Fruit fly (Drosophila melanogaster) whole organism, adult: ENCODE results near the gene Brms1.

Experiments used
- CG11617 ChIP-seq: fragments of 200-800 bp; sonication (Bioruptor generic); optimal IDR thresholded peaks from 2 replicates; lab custom pipeline; 2017; ENCODE audit warnings: mild to moderate bottlenecking, missing biosample characterization, missing genetic modification reagents, missing genetic modification characterization
- CG12768 ChIP-seq: fragments of 200-800 bp; sonication (Bioruptor generic); optimal IDR thresholded peaks from 2 replicates; lab custom pipeline; 2017; ENCODE audit warnings: missing biosample characterization, missing genetic modification characterization, mild to moderate bottlenecking, moderate library complexity, missing genetic modification reagents
- CG14711 ChIP-seq: fragments of 200-800 bp; sonication (Bioruptor generic); optimal IDR thresholded peaks from 2 replicates; lab custom pipeline; 2018; ENCODE audit warnings: missing biosample characterization, mild to moderate bottlenecking, missing genetic modification characterization, moderate library complexity
- CG1620 ChIP-seq: fragments of 200-800 bp; sonication (Bioruptor generic); optimal IDR thresholded peaks from 2 replicates; lab custom pipeline; 2016; ENCODE audit warnings: missing biosample characterization, missing genetic modification characterization
- CG5204 ChIP-seq: fragments of 200-800 bp; sonication (Bioruptor generic); optimal IDR thresholded peaks from 2 replicates; lab custom pipeline; 2016; ENCODE audit warnings: missing biosample characterization, missing genetic modification characterization
- CG7045 ChIP-seq: fragments of 200-800 bp; sonication (Bioruptor generic); optimal IDR thresholded peaks from 2 replicates; lab custom pipeline; 2017; ENCODE audit warnings: missing biosample characterization, mild to moderate bottlenecking, missing genetic modification characterization
- CG7101 ChIP-seq: fragments of 200-800 bp; sonication (Bioruptor generic); optimal IDR thresholded peaks from 2 replicates; lab custom pipeline; 2018; ENCODE audit warnings: missing biosample characterization, mild to moderate bottlenecking, missing genetic modification characterization, moderate library complexity
- Clk ChIP-seq: fragments of 200-800 bp; sonication (Bioruptor generic); optimal IDR thresholded peaks from 2 replicates; lab custom pipeline; 2017; ENCODE audit warnings: missing biosample characterization, missing genetic modification characterization
- Crg-1 ChIP-seq: fragments of 200-800 bp; sonication (Bioruptor generic); optimal IDR thresholded peaks from 2 replicates; lab custom pipeline; 2016; ENCODE audit warnings: missing biosample characterization, missing genetic modification characterization
- Hr96 ChIP-seq: fragments of 200-800 bp; sonication (Bioruptor generic); optimal IDR thresholded peaks from 2 replicates; lab custom pipeline; 2016; ENCODE audit warnings: missing biosample characterization, missing genetic modification characterization
- Mnt ChIP-seq: fragments of 200-800 bp; sonication (Bioruptor generic); optimal IDR thresholded peaks from 2 replicates; lab custom pipeline; 2016; ENCODE audit warnings: missing biosample characterization, mild to moderate bottlenecking, missing genetic modification characterization
- bab1 ChIP-seq: fragments of 200-800 bp; sonication (Bioruptor generic); optimal IDR thresholded peaks from 3 replicates; lab custom pipeline; 2019; ENCODE audit warnings: missing biosample characterization, mild to moderate bottlenecking, missing genetic modification characterization, moderate library complexity
- cic ChIP-seq: fragments of 200-800 bp; sonication (Bioruptor generic); optimal IDR thresholded peaks from 2 replicates; lab custom pipeline; 2017; ENCODE audit warnings: missing biosample characterization, mild to moderate bottlenecking, missing genetic modification characterization, moderate library complexity
- cnc ChIP-seq, 2 experiments: fragments of >200 bp; optimal IDR thresholded peaks; 2 replicates each; lab custom pipeline; 2017
- kay ChIP-seq: fragments of 200-800 bp; sonication (Bioruptor generic); peaks from one replicate; lab custom pipeline; 2016; ENCODE audit warnings: missing biosample characterization, missing genetic modification characterization, borderline replicate concordance
- ovo ChIP-seq: fragments of 200-800 bp; sonication (Bioruptor generic); optimal IDR thresholded peaks from 2 replicates; lab custom pipeline; 2016; ENCODE audit warnings: missing biosample characterization, missing genetic modification characterization
- pad ChIP-seq: fragments of 200-800 bp; sonication (Bioruptor generic); optimal IDR thresholded peaks from 3 replicates; lab custom pipeline; 2017; ENCODE audit warnings: missing biosample characterization, missing genetic modification characterization, mild to moderate bottlenecking, moderate library complexity, missing genetic modification reagents
- tj ChIP-seq: fragments of 200-800 bp; sonication (Bioruptor generic); optimal IDR thresholded peaks from 3 replicates; lab custom pipeline; 2017; ENCODE audit warnings: missing biosample characterization, mild to moderate bottlenecking, missing genetic modification characterization, moderate library complexity
- toe ChIP-seq: fragments of 200-800 bp; sonication (Bioruptor generic); optimal IDR thresholded peaks from 2 replicates; lab custom pipeline; 2016; ENCODE audit warnings: missing biosample characterization, missing genetic modification characterization

Gene Brms1

dm6 chrX:12887549-12887948 is 21.9 kb downstream of the Brms1 start:
- TF ChIP-seq cnc (optimal IDR thresholded peaks at IDR 0.05; lab: Kevin White, UChicago) (no peak), toe (GFP tag; lab: Kevin White, UChicago) (no peak), pad (no peak), CG5204 (GFP tag; lab: Kevin White, UChicago) (no peak), tj (GFP tag; lab: Kevin White, UChicago) (no peak), kay (GFP tag; lab: Kevin White, UChicago) (no peak), ovo (GFP tag; lab: Kevin White, UChicago) (no peak), bab1 (GFP tag; lab: Kevin White, UChicago) (no peak), CG11617 (GFP tag; lab: Kevin White, UChicago) (no peak), CG1620 (no peak), CG12768 (GFP tag; lab: Kevin White, UChicago) (no peak), CG7101 (tag; lab: Kevin White, UChicago) (no peak)

- peak; percentile 67 for TF ChIP-seq kay (GFP tag; lab: Kevin White, UChicago)
- no peak for TF ChIP-seq ovo (GFP tag; lab: Kevin White, UChicago)
These were observed 22.9 kb downstream of the Brms1 start for dm6 chrX:12886543-12886942.

dm6 chrX:12869850-12870249 is 39.6 kb downstream of the Brms1 start:
- TF ChIP-seq CG5204 (GFP tag; lab: Kevin White, UChicago) (no peak), cic (no peak), bab1 (GFP tag; lab: Kevin White, UChicago) (no peak), Clk (GFP tag; lab: Kevin White, UChicago) (no peak), tj (GFP tag; lab: Kevin White, UChicago) (no peak), Mnt (no peak), CG7045 (GFP tag; lab: Kevin White, UChicago) (no peak), pad (no peak), CG11617 (GFP tag; lab: Kevin White, UChicago) (no peak), Hr96 (GFP tag; lab: Kevin White, UChicago) (no peak), cnc (optimal IDR thresholded peaks at IDR 0.05; lab: Kevin White, UChicago) (no peak), CG7101 (tag; lab: Kevin White, UChicago) (no peak), CG1620 (no peak), CG12768 (GFP tag; lab: Kevin White, UChicago) (no peak), ovo (GFP tag; lab: Kevin White, UChicago) (no peak), toe (GFP tag; lab: Kevin White, UChicago) (no peak), Crg-1 (GFP tag; lab: Kevin White, UChicago) (no peak)

DNA sequence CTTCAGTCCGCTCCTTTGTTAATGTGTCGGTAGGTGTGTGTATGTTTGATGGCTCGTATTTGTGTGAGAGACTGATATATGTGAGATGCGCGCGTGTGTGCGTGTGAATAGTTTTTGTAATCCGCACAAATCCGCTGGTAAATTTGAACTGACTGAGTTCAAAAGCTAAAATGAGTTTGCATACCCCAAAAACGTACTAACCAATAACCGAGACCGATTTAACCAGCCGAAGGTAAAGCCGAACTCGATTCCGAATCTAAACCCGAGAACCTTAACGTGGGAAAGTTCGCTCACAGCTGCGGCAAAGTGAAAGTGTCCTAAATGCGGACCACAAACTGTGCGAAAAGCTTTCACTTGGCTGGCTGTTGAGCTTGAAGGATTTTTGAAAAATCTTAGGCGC is 40.8 kb downstream of the Brms1 start:
- TF ChIP-seq Hr96 (GFP tag; lab: Kevin White, UChicago) = no peak
- TF ChIP-seq CG14711 (tag; lab: Kevin White, UChicago) = no peak
